Worm (Caenorhabditis elegans) whole organism, midembryonic: ENCODE results near the gene C43D7.8.

Source experiments
- flt-1 ChIP-seq: fragments of 200-800 bp; sonication (Bioruptor generic); IDR thresholded peaks from 2 replicates; pipeline ENCODE4 v1.3.6; 2022; ENCODE audit warnings: missing genetic modification characterization, missing compliant biosample characterization
- klf-2 ChIP-seq: fragments of 200-800 bp; sonication (Bioruptor generic); conservative IDR thresholded peaks from 2 replicates; pipeline ENCODE4 v1.3.6; 2022; ENCODE audit warnings: missing genetic modification reagents, missing genetic modification characterization, missing compliant biosample characterization
- tab-1 ChIP-seq: fragments of 200-800 bp; sonication (Bioruptor generic); IDR thresholded peaks from 2 replicates; pipeline ENCODE4 v1.3.6; 2022; ENCODE audit warnings: missing genetic modification characterization, missing compliant biosample characterization

DNA sequence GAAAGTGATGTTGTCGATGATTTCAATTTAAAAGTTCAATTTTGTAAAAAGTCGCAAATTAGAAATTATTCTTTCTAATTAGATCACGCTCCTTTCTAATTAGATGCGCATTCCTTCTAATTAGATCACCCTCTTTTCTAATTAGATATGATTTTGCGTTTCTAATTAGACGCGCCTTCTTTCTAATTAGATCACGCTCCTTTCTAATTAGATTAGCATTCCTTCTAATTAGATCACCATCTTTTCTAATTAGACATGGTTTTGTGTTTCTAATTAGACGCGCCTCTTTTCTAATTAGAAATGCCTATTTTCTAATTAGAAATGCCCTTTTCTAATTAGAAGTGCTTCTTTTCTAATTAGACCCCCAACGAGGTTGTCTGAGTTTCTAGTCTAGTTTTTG, 45.4 kb upstream of the C43D7.8 start:
- TF ChIP-seq flt-1 (GFP tag; lab: Robert Waterston, UW) (no peak), tab-1 (GFP tag; lab: Robert Waterston, UW) (no peak), klf-2 (GFP tag; lab: Robert Waterston, UW) (no peak)
